Worm (Caenorhabditis elegans): ENCODE results near the gene C06E4.1.

ce11 chrIV:7245592-7245991, 37.5 kb upstream of the C06E4.1 start:
- TF ChIP-seq unc-39 (tag; optimal IDR thresholded peaks at IDR 0.05), result no peak
- TF ChIP-seq cnd-1 (tag; optimal IDR thresholded peaks at IDR 0.05), result no peak
- TF ChIP-seq snpc-4 (tag; optimal IDR thresholded peaks at IDR 0.05), result no peak

Measured in whole organism, mixed stage, embryonic.